Fruit fly (Drosophila melanogaster): Measurements from ENCODE around the gene drd.

The drd gene

dm6 chrX:15076038-15076575 lies 49.4 kb upstream of the drd start, which contains the start of gene Lsd-2 (continued):
- TF ChIP-seq Lhr (GFP tag; optimal IDR thresholded peaks at IDR 0.05) (no peak), jing (GFP tag; optimal IDR thresholded peaks at IDR 0.05) (no peak), Xbp1 (GFP tag; optimal IDR thresholded peaks at IDR 0.05) (peak; percentile 33), Atf3 (GFP tag; optimal IDR thresholded peaks at IDR 0.05) (no peak), gem (tag; optimal IDR thresholded peaks at IDR 0.05) (peak; percentile 38), CoRest (tag; optimal IDR thresholded peaks at IDR 0.05) (peak; percentile 43), Trl (optimal IDR thresholded peaks at IDR 0.05) (no peak), Trl (GFP tag; optimal IDR thresholded peaks at IDR 0.05) (peak; percentile 30), unc-4 (GFP tag; IDR thresholded peaks at IDR 0.05; ENCODE audit: partially characterized antibody) (no peak), CG33557 (GFP tag; optimal IDR thresholded peaks at IDR 0.05) (no peak), CG7357 (GFP tag; IDR thresholded peaks at IDR 0.05) (no peak), Sry-δ (GFP tag; optimal IDR thresholded peaks at IDR 0.05) (no peak), CG18262 (tag; optimal IDR thresholded peaks at IDR 0.05) (no peak), aop (GFP tag; IDR thresholded peaks at IDR 0.05) (no peak), Eip74EF (GFP tag; optimal IDR thresholded peaks at IDR 0.05) (no peak), Dip3 (GFP tag; optimal IDR thresholded peaks at IDR 0.05) (peak; percentile 28), CG2120 (GFP tag; optimal IDR thresholded peaks at IDR 0.05) (peak; percentile 38), ara (GFP tag; IDR thresholded peaks at IDR 0.05) (0 out of 2 replicates have a peak, but pooled peaks have one; percentile 6), tin (GFP tag; optimal IDR thresholded peaks at IDR 0.05) (no peak), pho (GFP tag; optimal IDR thresholded peaks at IDR 0.05) (no peak), CG8765 (GFP tag; IDR thresholded peaks at IDR 0.05) (no peak), br (optimal IDR thresholded peaks at IDR 0.05) (no peak), CG34224 (GFP tag; IDR thresholded peaks at IDR 0.05; ENCODE audit: partially characterized antibody) (0 out of 3 replicates have a peak, but pooled peaks have one; percentile 22), CG32772 (GFP tag; IDR thresholded peaks at IDR 0.05) (0 out of 2 replicates have a peak, but pooled peaks have one; percentile 9), Bdp1 (GFP tag; optimal IDR thresholded peaks at IDR 0.05) (no peak), ftz-f1 (GFP tag; optimal IDR thresholded peaks at IDR 0.05) (peak; percentile 27), Dbx (GFP tag; IDR thresholded peaks at IDR 0.05) (peak; percentile 60; the same call in 1 of the 3 replicates), CG15696 (tag; optimal IDR thresholded peaks at IDR 0.05) (peak; percentile 29), ATbp (GFP tag; optimal IDR thresholded peaks at IDR 0.05) (no peak), bab2 (GFP tag; optimal IDR thresholded peaks at IDR 0.05) (no peak), MTF-1 (GFP tag; optimal IDR thresholded peaks at IDR 0.05; ENCODE audit: borderline replicate concordance) (peak; percentile 41), CG8281 (tag; optimal IDR thresholded peaks at IDR 0.05) (no peak), bigmax (GFP tag; optimal IDR thresholded peaks at IDR 0.05) (no peak), CG11723 (GFP tag; optimal IDR thresholded peaks at IDR 0.05) (no peak), CG1529 (GFP tag; optimal IDR thresholded peaks at IDR 0.05) (no peak), sc (optimal IDR thresholded peaks at IDR 0.05) (no peak), sc (GFP tag; optimal IDR thresholded peaks at IDR 0.05) (no peak), dmrt99B (tag; optimal IDR thresholded peaks at IDR 0.05) (no peak), CG11456 (GFP tag; IDR thresholded peaks at IDR 0.05) (no peak; the same call in 2 of the 3 replicates), hbn (GFP tag; IDR thresholded peaks at IDR 0.05; ENCODE audit: partially characterized antibody) (no peak), CG6654 (GFP tag; optimal IDR thresholded peaks at IDR 0.05) (no peak), BEAF-32 (GFP tag; optimal IDR thresholded peaks at IDR 0.05) (no peak), Ssrp (tag; optimal IDR thresholded peaks at IDR 0.05) (no peak), gsb (GFP tag; IDR thresholded peaks at IDR 0.05) (no peak), usp (GFP tag; optimal IDR thresholded peaks at IDR 0.05) (no peak), tx (GFP tag; optimal IDR thresholded peaks at IDR 0.05) (no peak), Hmr (GFP tag; optimal IDR thresholded peaks at IDR 0.05) (no peak), slp2 (GFP tag; optimal IDR thresholded peaks at IDR 0.05) (peak; percentile 17), zen2 (GFP tag; IDR thresholded peaks at IDR 0.05; ENCODE audit: partially characterized antibody) (no peak), CG6813 (GFP tag; optimal IDR thresholded peaks at IDR 0.05) (peak; percentile 24), Hr3 (GFP tag; optimal IDR thresholded peaks at IDR 0.05) (no peak)
